Worm (Caenorhabditis elegans): ENCODE measurements around the gene anoh-1.

anoh-1 gene

ce11 chrIII:13285421-13285820 is 39.1 kb downstream of the anoh-1 start, which contains the start of gene F56A8.8:
Gene F56A8.8 (plus strand): TSS chrIII:13285721.
- TF ChIP-seq grh-1 (GFP tag; IDR thresholded peaks at IDR 0.05) (0 out of 2 replicates have a peak, but pooled peaks have one; percentile 17), ceh-88 (GFP tag; IDR thresholded peaks at IDR 0.05) (no peak), unc-86 (tag; optimal IDR thresholded peaks at IDR 0.05) (no peak), efl-1 (optimal IDR thresholded peaks at IDR 0.05) (no peak), efl-1 (GFP tag; optimal IDR thresholded peaks at IDR 0.05 in 1 of 2) (peak in 1 of 2 experiments; percentile 16), irx-1 (tag; optimal IDR thresholded peaks at IDR 0.05) (no peak)

- TF ChIP-seq nhr-71 (tag; optimal IDR thresholded peaks at IDR 0.05) (peak; percentile 44), nhr-47 (tag; optimal IDR thresholded peaks at IDR 0.05) (peak; percentile 14), lsy-2 (tag; optimal IDR thresholded peaks at IDR 0.05) (peak in 1 of 2 experiments; percentile 23), ceh-88 (GFP tag; IDR thresholded peaks at IDR 0.05) (0 out of 2 replicates have a peak, but pooled peaks have one; percentile 34), snu-23 (GFP tag; optimal IDR thresholded peaks at IDR 0.05) (peak; percentile 9), dsc-1 (tag; optimal IDR thresholded peaks at IDR 0.05) (peak; percentile 4), efl-1 (optimal IDR thresholded peaks at IDR 0.05) (peak in 1 of 2 experiments; percentile 23), efl-1 (GFP tag; optimal IDR thresholded peaks at IDR 0.05 in 1 of 2) (peak in 1 of 2 experiments; percentile 63), nhr-19 (GFP tag; conservative IDR thresholded peaks at IDR 0.05) (peak; percentile 36), dpl-1 (GFP tag; optimal IDR thresholded peaks at IDR 0.05) (peak in 1 of 3 experiments; percentile 31), lin-14 (GFP tag; optimal IDR thresholded peaks at IDR 0.05) (peak; percentile 26), nhr-85 (tag) (peak; percentile 38)
Observed at ce11 chrIII:13292971-13293514, 46.7 kb downstream of the anoh-1 start, which contains the start of gene set-25. Gene set-25 (minus strand): TSS chrIII:13293090.

- TF ChIP-seq egl-13 (tag; optimal IDR thresholded peaks at IDR 0.05) (peak; percentile 51), rnt-1 (tag; optimal IDR thresholded peaks at IDR 0.05) (peak; percentile 77), nhr-90 (tag; optimal IDR thresholded peaks at IDR 0.05; ENCODE audit: poor library complexity) (peak; percentile 65), elt-3 (tag; optimal IDR thresholded peaks at IDR 0.05) (peak in 1 of 6 experiments; percentile 29), lin-35 (GFP tag; optimal IDR thresholded peaks at IDR 0.05) (peak; percentile 86 to 89), sox-4 (tag; optimal IDR thresholded peaks at IDR 0.05) (peak; percentile 53), snpc-4 (tag; optimal IDR thresholded peaks at IDR 0.05) (peak; percentile 38), ztf-11 (tag; optimal IDR thresholded peaks at IDR 0.05) (peak in 1 of 2 experiments; percentile 34), snu-23 (GFP tag; optimal IDR thresholded peaks at IDR 0.05) (peak; percentile 82), lin-15B (tag; optimal IDR thresholded peaks at IDR 0.05) (peak; percentile 80), efl-1 (optimal IDR thresholded peaks at IDR 0.05) (peak; percentile 74 to 87), efl-1 (GFP tag; optimal IDR thresholded peaks at IDR 0.05 in 1 of 2) (peak; percentile 87 to 98), nhr-19 (GFP tag; conservative IDR thresholded peaks at IDR 0.05) (peak; percentile 84), nhr-71 (tag; optimal IDR thresholded peaks at IDR 0.05) (peak; percentile 81), isw-1 (GFP tag; IDR thresholded peaks at IDR 0.05) (peak; percentile 76), mab-9 (GFP tag; IDR thresholded peaks at IDR 0.05) (0 out of 2 replicates have a peak, but pooled peaks have one; percentile 55), blmp-1 (tag; optimal IDR thresholded peaks at IDR 0.05) (peak; percentile 33), nhr-47 (tag; optimal IDR thresholded peaks at IDR 0.05) (peak; percentile 84), nhr-85 (tag) (peak; percentile 91), efl-3 (GFP tag; optimal IDR thresholded peaks at IDR 0.05) (peak; percentile 5), F16B12.6 (tag; optimal IDR thresholded peaks at IDR 0.05) (peak; percentile 22), unc-98 (GFP tag; IDR thresholded peaks at IDR 0.05) (peak; percentile 41; the same call in 1 of the 2 replicates), tbx-2 (tag; optimal IDR thresholded peaks at IDR 0.05) (peak; percentile 69), ztf-4 (tag; optimal IDR thresholded peaks at IDR 0.05) (peak; percentile 26), zip-4 (GFP tag; optimal IDR thresholded peaks at IDR 0.05) (peak; percentile 32), swsn-7 (tag; optimal IDR thresholded peaks at IDR 0.05) (peak; percentile 72), grh-1 (GFP tag; IDR thresholded peaks at IDR 0.05) (peak; percentile 73), dpl-1 (GFP tag; optimal IDR thresholded peaks at IDR 0.05) (peak; percentile 77 to 89 (median 85)), ceh-88 (GFP tag; IDR thresholded peaks at IDR 0.05) (peak; percentile 81), mdl-1 (tag; optimal IDR thresholded peaks at IDR 0.05) (peak in 1 of 2 experiments; percentile 28), unc-130 (tag; optimal IDR thresholded peaks at IDR 0.05) (peak; percentile 70), skn-1 (tag; optimal IDR thresholded peaks at IDR 0.05) (peak; percentile 52), unc-86 (tag; optimal IDR thresholded peaks at IDR 0.05) (peak; percentile 63), mep-1 (tag; optimal IDR thresholded peaks at IDR 0.05) (peak; percentile 72), nhr-20 (tag; optimal IDR thresholded peaks at IDR 0.05) (peak; percentile 68), nhr-237 (tag; optimal IDR thresholded peaks at IDR 0.05) (peak; percentile 28), fkh-8 (tag; optimal IDR thresholded peaks at IDR 0.05) (peak; percentile 53), irx-1 (tag; optimal IDR thresholded peaks at IDR 0.05) (peak; percentile 72), dsc-1 (tag; optimal IDR thresholded peaks at IDR 0.05) (peak; percentile 70), lsy-2 (tag; optimal IDR thresholded peaks at IDR 0.05) (peak; percentile 81 to 82), fos-1 (tag; optimal IDR thresholded peaks at IDR 0.05) (peak; percentile 23), lin-14 (GFP tag; optimal IDR thresholded peaks at IDR 0.05) (peak; percentile 64)
Observed at ce11 chrIII:13296289-13296874, 50.0 kb downstream of the anoh-1 start, which contains the start of gene npp-18. Gene npp-18 (plus strand): TSS chrIII:13296853.
